Worm (Caenorhabditis elegans) whole organism, early embryonic: Measurements from ENCODE around the gene lrpr-1.

ENCODE experiments used
- ama-1 ChIP-seq: fragments of 150-350 bp; optimal IDR thresholded peaks from 2 replicates; lab custom pipeline; 2014
- ceh-13 ChIP-seq: fragments of 200-800 bp; sonication (Bioruptor generic); optimal IDR thresholded peaks from 2 replicates; lab custom pipeline; 2018; ENCODE audit warnings: mild to moderate bottlenecking, missing genetic modification characterization, missing compliant biosample characterization

- no peak for TF ChIP-seq ama-1 (lab: Kevin White, UChicago)
- no peak for TF ChIP-seq ceh-13 (GFP tag; lab: Kevin White, UChicago)
These were observed 34.0 kb downstream of the lrpr-1 start, which contains the start of gene C04E6.8 for ce11 chrV:5883735-5884134.
